Worm (Caenorhabditis elegans) whole organism, L3 larva: ENCODE measurements around the gene lite-1.

Experiments used
- R02D3.7 ChIP-seq: fragments of 150-350 bp; optimal IDR thresholded peaks from 2 replicates; lab custom pipeline; 2014; ENCODE audit warnings: missing biosample characterization, missing genetic modification characterization
- ZK546.5 ChIP-seq: sonication (generic microtip); optimal IDR thresholded peaks from 2 replicates; lab custom pipeline; 2017; ENCODE audit warnings: missing biosample characterization, missing genetic modification characterization
- aly-2 ChIP-seq: fragments of 150-350 bp; optimal IDR thresholded peaks from 2 replicates; lab custom pipeline; 2014; ENCODE audit warnings: missing biosample characterization, missing genetic modification characterization
- ceh-16 ChIP-seq: sonication (generic microtip); optimal IDR thresholded peaks from 2 replicates; lab custom pipeline; 2017; ENCODE audit warnings: missing biosample characterization, missing genetic modification characterization
- ceh-9 ChIP-seq: sonication (generic microtip); optimal IDR thresholded peaks from 2 replicates; lab custom pipeline; 2018; ENCODE audit warnings: missing biosample characterization, missing genetic modification characterization
- daf-12 ChIP-seq: fragments of 150-350 bp; optimal IDR thresholded peaks from 2 replicates; lab custom pipeline; 2014; ENCODE audit warnings: missing biosample characterization, missing genetic modification reagents, missing genetic modification characterization
- egl-27 ChIP-seq: sonication (generic microtip); optimal IDR thresholded peaks from 4 replicates; lab custom pipeline; 2017; ENCODE audit warnings: missing biosample characterization, missing genetic modification reagents, missing genetic modification characterization
- elt-1 ChIP-seq: fragments of 150-350 bp; optimal IDR thresholded peaks from 2 replicates; lab custom pipeline; 2014; ENCODE audit warnings: missing biosample characterization, missing genetic modification characterization
- elt-3 ChIP-seq, 3 experiments: fragments of 150-350 bp in 1 of 3; sonication (generic microtip) in 2 of 3; optimal IDR thresholded peaks; 2 replicates in 2 of 3; 4 replicates in 1 of 3; lab custom pipeline; 2014 to 2017; ENCODE audit warnings: missing biosample characterization in 3 of 3, missing genetic modification characterization in 3 of 3
- eor-1 ChIP-seq, 2 experiments: fragments of 150-350 bp; optimal IDR thresholded peaks; 2 replicates each; lab custom pipeline; 2014 to 2018; ENCODE audit warnings: missing biosample characterization in 2 of 2, missing genetic modification characterization in 2 of 2
- fkh-10 ChIP-seq: sonication (generic microtip); optimal IDR thresholded peaks from 2 replicates; lab custom pipeline; 2017; ENCODE audit warnings: missing biosample characterization, missing genetic modification reagents, missing genetic modification characterization
- fkh-2 ChIP-seq: fragments of 150-350 bp; optimal IDR thresholded peaks from 2 replicates; lab custom pipeline; 2014; ENCODE audit warnings: missing biosample characterization, missing genetic modification reagents, missing genetic modification characterization
- fos-1 ChIP-seq: fragments of 150-350 bp; optimal IDR thresholded peaks from 2 replicates; lab custom pipeline; 2014; ENCODE audit warnings: missing biosample characterization, missing genetic modification characterization
- jun-1 ChIP-seq: fragments of 150-350 bp; optimal IDR thresholded peaks from 2 replicates; lab custom pipeline; 2014; ENCODE audit warnings: missing biosample characterization, missing genetic modification reagents, missing genetic modification characterization
- mdl-1 ChIP-seq: fragments of 150-350 bp; optimal IDR thresholded peaks from 2 replicates; lab custom pipeline; 2014; ENCODE audit warnings: missing biosample characterization, missing genetic modification characterization
- nfya-1 ChIP-seq: sonication (generic microtip); optimal IDR thresholded peaks from 2 replicates; lab custom pipeline; 2017; ENCODE audit warnings: missing genetic modification characterization, mild to moderate bottlenecking, missing compliant biosample characterization, antibody characterized with exemption, moderate library complexity; ENCODE audit not compliant: insufficient read depth
- nhr-11 ChIP-seq: fragments of 150-350 bp; optimal IDR thresholded peaks from 2 replicates; lab custom pipeline; 2014; ENCODE audit warnings: missing biosample characterization, missing genetic modification characterization
- nhr-23 ChIP-seq: fragments of 150-350 bp; optimal IDR thresholded peaks from 2 replicates; lab custom pipeline; 2014; ENCODE audit warnings: missing biosample characterization, missing genetic modification reagents, missing genetic modification characterization
- nhr-25 ChIP-seq: sonication (generic microtip); optimal IDR thresholded peaks from 2 replicates; lab custom pipeline; 2017; ENCODE audit warnings: missing biosample characterization, missing genetic modification characterization
- nhr-28 ChIP-seq: fragments of 150-350 bp; optimal IDR thresholded peaks from 2 replicates; lab custom pipeline; 2014; ENCODE audit warnings: missing biosample characterization, missing genetic modification characterization
- nhr-43 ChIP-seq: sonication (generic microtip); optimal IDR thresholded peaks from 2 replicates; lab custom pipeline; 2016; ENCODE audit warnings: mild to moderate bottlenecking, missing genetic modification characterization, missing compliant biosample characterization; ENCODE audit not compliant: poor library complexity, severe bottlenecking
- nhr-76 ChIP-seq: fragments of 150-350 bp; sonication (generic microtip); optimal IDR thresholded peaks from 5 replicates; lab custom pipeline; 2014; ENCODE audit warnings: missing biosample characterization, missing genetic modification characterization
- pha-4 ChIP-seq: fragments of 150-350 bp; optimal IDR thresholded peaks from 2 replicates; lab custom pipeline; 2014; ENCODE audit warnings: missing biosample characterization, missing genetic modification reagents, missing genetic modification characterization
- pqm-1 ChIP-seq: fragments of 150-350 bp; optimal IDR thresholded peaks from 2 replicates; lab custom pipeline; 2017; ENCODE audit warnings: missing biosample characterization, missing genetic modification characterization, inconsistent platforms
- sea-2 ChIP-seq: fragments of 150-350 bp; sonication (generic microtip); optimal IDR thresholded peaks from 4 replicates; lab custom pipeline; 2014; ENCODE audit warnings: missing biosample characterization, missing genetic modification reagents, missing genetic modification characterization
- skn-1 ChIP-seq: fragments of 150-350 bp; optimal IDR thresholded peaks from 2 replicates; lab custom pipeline; 2014; ENCODE audit warnings: missing biosample characterization, missing genetic modification characterization
- unc-39 ChIP-seq: sonication (generic microtip); optimal IDR thresholded peaks from 4 replicates; lab custom pipeline; 2017; ENCODE audit warnings: missing biosample characterization, missing genetic modification characterization
- zag-1 ChIP-seq: fragments of 150-350 bp; optimal IDR thresholded peaks from 2 replicates; lab custom pipeline; 2014; ENCODE audit warnings: missing biosample characterization, missing genetic modification characterization
- ztf-11 ChIP-seq: fragments of 150-350 bp; optimal IDR thresholded peaks from 2 replicates; lab custom pipeline; 2014; ENCODE audit warnings: missing biosample characterization, missing genetic modification characterization
- ztf-4 ChIP-seq: fragments of 150-350 bp; optimal IDR thresholded peaks from 2 replicates; lab custom pipeline; 2014; ENCODE audit warnings: missing biosample characterization, missing genetic modification characterization

Gene lite-1

DNA sequence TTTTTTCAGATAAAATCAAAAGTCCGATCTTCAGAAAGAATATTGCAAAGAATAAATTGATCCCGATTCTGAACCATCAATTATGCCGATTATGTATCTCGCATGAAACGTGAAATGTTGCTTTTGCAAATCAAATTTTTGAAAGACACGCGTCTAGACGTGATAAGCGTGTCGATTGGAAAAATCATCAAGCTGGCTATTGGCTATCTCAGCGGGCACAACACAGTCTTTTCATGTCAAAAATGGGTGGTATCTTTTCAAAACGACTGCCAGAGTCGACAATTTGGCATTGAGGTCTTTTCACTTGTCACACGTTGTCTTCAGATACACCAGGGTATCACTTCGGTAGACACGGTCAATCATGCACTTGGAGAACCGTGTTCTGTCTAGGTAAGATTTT is 33.9 kb downstream of the lite-1 start, which contains the start of gene daf-9:
Gene daf-9, plus strand, starts transcription at position 301 of the 400 bp plus-strand sequence.
- TF ChIP-seq R02D3.7 (tag; lab: Kevin White, UChicago): no peak
- TF ChIP-seq ZK546.5 (tag; lab: Kevin White, UChicago): no peak
- peak in 1 of 3 experiments; percentile 69 for TF ChIP-seq elt-3 (tag; optimal IDR thresholded peaks at IDR 0.05; lab: Kevin White, UChicago)
- TF ChIP-seq skn-1 (tag; lab: Kevin White, UChicago): no peak
- peak; percentile 30 for TF ChIP-seq nhr-23 (tag; lab: Kevin White, UChicago)
- TF ChIP-seq pqm-1 (tag; lab: Kevin White, UChicago): no peak

DNA sequence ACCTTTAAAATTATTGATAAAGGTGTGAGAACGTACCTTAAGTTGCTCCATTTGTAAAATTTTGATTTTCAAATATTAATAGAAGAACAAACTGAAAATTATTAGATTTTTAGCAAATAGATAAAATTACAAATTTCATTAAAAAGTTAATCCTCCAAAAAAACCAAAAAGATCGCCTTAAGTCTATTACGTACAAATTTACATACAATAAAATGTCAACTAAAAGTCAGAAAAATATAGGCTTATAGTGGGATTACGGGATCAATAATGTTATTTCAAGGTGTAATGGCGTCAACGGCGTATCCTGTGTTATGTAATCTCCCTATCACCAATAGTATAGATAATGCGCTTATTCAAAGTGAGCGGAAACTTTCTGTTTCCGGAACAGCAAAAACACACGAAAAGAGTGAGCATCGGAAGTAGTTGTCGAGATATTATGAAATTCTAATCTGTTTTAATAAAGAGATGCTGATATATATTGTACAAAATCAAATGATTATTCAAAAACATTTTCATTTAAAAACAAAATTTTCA is 36.3 kb downstream of the lite-1 start, which contains the start of gene ceh-54:
Gene ceh-54, minus strand, starts transcription at position 51 of the 534 bp plus-strand sequence.
- TF ChIP-seq nhr-23 (tag; lab: Kevin White, UChicago): no peak
- TF ChIP-seq ceh-9 (tag; lab: Kevin White, UChicago): no peak
- TF ChIP-seq, all 47 proteins: peak for 0

DNA sequence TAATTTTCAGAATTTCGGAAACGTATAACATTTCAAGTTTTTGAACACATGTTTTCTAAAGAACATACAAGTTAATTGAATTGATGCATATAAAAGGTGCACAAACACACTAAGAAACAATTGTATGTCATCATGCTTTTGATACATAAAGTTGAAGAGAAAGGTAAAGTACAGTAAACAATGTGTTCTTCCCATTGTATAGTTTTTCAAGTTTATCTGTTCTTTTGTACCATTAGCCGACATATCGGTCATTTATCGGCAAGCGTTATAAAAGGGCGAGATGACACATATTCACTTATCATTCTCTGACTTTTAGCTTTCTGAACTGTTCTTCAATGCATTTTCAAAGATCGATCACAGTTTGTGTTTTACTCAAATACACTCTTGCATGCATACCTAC is 40.6 kb downstream of the lite-1 start, which contains the start of gene T13C5.9:
Gene T13C5.9, plus strand, starts transcription at position 301 of the 400 bp plus-strand sequence.
- no peak for TF ChIP-seq fkh-2 (tag; lab: Kevin White, UChicago)

DNA sequence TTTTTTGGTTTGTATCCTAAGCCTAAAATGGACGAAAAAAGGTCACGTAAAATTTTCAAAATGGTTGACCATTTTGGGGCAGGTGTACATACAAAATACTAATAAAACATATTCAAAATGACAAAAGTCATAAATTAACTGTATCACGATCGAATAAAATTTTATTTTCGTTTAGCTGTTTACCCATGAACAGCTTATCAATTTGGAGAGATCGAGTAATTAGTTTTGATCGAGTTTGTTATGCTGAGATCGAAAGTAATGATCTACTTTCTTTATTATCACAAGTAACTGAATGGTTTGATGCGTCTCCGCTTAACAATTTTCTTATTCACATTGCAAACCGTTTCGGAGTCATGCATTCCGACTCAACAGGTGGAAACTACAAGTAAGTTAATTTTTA is 42.7 kb downstream of the lite-1 start, which contains the start of gene T13C5.10:
Gene T13C5.10, plus strand, starts transcription at position 301 of the 400 bp plus-strand sequence.
- TF ChIP-seq fkh-2 (tag; lab: Kevin White, UChicago): no peak
- no peak for TF ChIP-seq pqm-1 (tag; lab: Kevin White, UChicago)
- no peak for TF ChIP-seq mdl-1 (tag; lab: Kevin White, UChicago)
- TF ChIP-seq nhr-28 (tag; lab: Kevin White, UChicago): no peak
- no peak for TF ChIP-seq nhr-76 (tag; lab: Kevin White, UChicago)
- no peak for TF ChIP-seq daf-12 (tag; lab: Kevin White, UChicago)
- no peak for TF ChIP-seq eor-1 (tag; optimal IDR thresholded peaks at IDR 0.05; lab: Kevin White, UChicago)
- TF ChIP-seq elt-3 (tag; optimal IDR thresholded peaks at IDR 0.05; lab: Kevin White, UChicago): no peak

DNA sequence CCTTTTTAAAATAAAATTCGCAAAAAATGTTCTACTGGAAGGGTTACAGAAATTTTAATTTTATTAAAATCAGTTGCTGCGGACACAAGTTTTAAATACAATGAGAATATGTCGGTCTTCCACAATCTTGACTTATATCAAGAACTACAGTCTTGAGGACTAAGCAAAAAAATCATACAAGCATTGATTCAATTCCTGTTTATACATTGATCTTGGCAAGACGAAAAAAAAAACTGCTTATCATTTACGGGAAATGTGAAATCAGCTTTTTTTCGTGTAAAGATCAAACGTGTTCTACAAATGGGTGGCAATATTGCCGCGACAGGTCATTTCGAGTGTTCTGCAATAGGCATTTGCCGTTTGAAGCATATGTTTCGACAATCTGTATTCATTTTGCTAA is 45.9 kb downstream of the lite-1 start, which contains the start of gene T13C5.2:
Gene T13C5.2, plus strand, starts transcription at position 301 of the 400 bp plus-strand sequence.
- TF ChIP-seq fkh-10 (no peak), fkh-2 (tag; lab: Kevin White, UChicago) (no peak), nhr-76 (tag; lab: Kevin White, UChicago) (no peak), fos-1 (tag; lab: Kevin White, UChicago) (no peak), skn-1 (tag; lab: Kevin White, UChicago) (no peak), zag-1 (no peak), nhr-11 (tag; lab: Kevin White, UChicago) (no peak), eor-1 (tag; optimal IDR thresholded peaks at IDR 0.05; lab: Kevin White, UChicago) (no peak), elt-1 (tag; lab: Kevin White, UChicago) (no peak), ceh-9 (tag; lab: Kevin White, UChicago) (no peak), ceh-16 (tag; lab: Kevin White, UChicago) (no peak), unc-39 (tag; lab: Kevin White, UChicago) (no peak), sea-2 (no peak), elt-3 (tag; optimal IDR thresholded peaks at IDR 0.05; lab: Kevin White, UChicago) (no peak), pqm-1 (tag; lab: Kevin White, UChicago) (no peak), daf-12 (tag; lab: Kevin White, UChicago) (no peak), nhr-43 (tag; lab: Kevin White, UChicago) (no peak), nhr-28 (tag; lab: Kevin White, UChicago) (no peak), ztf-11 (tag; lab: Kevin White, UChicago) (no peak), jun-1 (no peak)

DNA sequence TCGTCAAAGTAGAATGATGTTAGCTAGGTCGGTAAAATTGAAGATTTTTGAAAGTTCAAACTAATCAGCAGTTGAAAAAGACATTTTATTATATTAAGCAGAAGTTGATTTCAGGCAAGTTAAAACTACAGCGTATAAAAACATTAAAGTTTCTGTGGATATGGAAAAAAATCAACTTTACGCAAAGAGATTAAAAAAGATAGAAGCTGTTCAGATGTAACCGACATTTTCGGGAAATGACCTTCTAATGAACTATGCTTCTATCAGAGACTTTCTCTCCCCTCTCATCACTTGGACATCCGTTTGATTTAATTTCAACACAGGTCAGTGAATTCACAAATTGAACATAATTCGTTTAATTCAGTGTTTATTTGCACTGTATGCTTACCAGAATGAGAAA is 50.3 kb downstream of the lite-1 start, which contains the start of gene T13C5.7:
Gene T13C5.7, plus strand, starts transcription at position 301 of the 400 bp plus-strand sequence.
- TF ChIP-seq aly-2 (tag; lab: Kevin White, UChicago) (no peak), nhr-23 (tag; lab: Kevin White, UChicago) (peak; percentile 11)
- TF ChIP-seq, all 47 proteins: peak for 1

DNA sequence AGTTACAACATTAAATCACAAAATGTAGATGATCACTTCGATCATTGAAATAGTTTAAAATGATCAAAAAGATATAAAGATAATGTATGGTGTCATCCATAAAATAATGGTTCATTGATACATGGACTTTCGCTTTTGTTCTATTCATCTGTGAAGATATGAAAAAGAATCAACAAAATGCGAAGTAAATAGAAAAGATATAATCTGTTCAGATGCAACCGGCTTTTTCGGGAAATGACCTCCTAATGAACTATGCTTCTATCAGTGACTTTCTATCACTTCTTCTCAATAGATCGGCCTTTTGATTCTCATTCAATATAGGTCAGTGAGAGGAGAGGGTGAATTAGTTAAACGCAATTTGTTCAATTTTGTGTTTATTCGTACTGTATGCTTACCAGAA is 51.6 kb downstream of the lite-1 start:
- TF ChIP-seq ZK546.5 (tag; lab: Kevin White, UChicago) (no peak), pha-4 (no peak), ztf-4 (tag; lab: Kevin White, UChicago) (no peak), fkh-2 (tag; lab: Kevin White, UChicago) (no peak), nhr-23 (tag; lab: Kevin White, UChicago) (peak; percentile 80), nfya-1 (tag; lab: Kevin White, UChicago) (no peak), nhr-25 (tag; lab: Kevin White, UChicago) (no peak), egl-27 (tag; lab: Kevin White, UChicago) (no peak), nhr-11 (tag; lab: Kevin White, UChicago) (no peak), nhr-43 (tag; lab: Kevin White, UChicago) (peak; percentile 38)
